Worm (Caenorhabditis elegans): ENCODE data around the gene F08D12.4.

DNA sequence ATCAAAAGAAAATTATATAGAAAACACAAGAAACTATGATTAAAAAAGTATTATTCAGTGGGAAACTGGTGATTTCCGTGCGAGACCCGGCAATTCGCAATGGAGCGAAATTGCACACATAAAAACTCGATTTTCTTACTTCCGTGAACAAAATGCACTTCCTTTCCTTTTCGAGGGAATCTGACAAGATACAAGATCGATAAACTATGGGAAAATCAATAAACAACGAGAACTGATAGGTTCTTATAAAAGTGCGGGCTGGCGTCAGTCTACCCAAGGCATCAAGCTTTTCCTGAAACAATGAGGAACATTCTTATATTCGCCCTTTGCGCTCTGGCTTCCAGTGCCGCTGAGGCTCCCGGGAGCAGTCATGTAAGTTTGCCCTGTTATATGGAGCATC is 24.9 kb upstream of the F08D12.4 start, which contains the start of gene F29A7.3:
- TF ChIP-seq ztf-1 (GFP tag; conservative IDR thresholded peaks at IDR 0.05) (no peak), unc-62 (GFP tag; optimal IDR thresholded peaks at IDR 0.05) (no peak), ceh-82 (tag; optimal IDR thresholded peaks at IDR 0.05) (no peak), mdl-1 (tag; optimal IDR thresholded peaks at IDR 0.05) (no peak), ama-1 (optimal IDR thresholded peaks at IDR 0.05) (no peak), nhr-12 (tag; optimal IDR thresholded peaks at IDR 0.05) (no peak), snpc-4 (tag; optimal IDR thresholded peaks at IDR 0.05) (no peak), dmd-4 (tag; optimal IDR thresholded peaks at IDR 0.05) (no peak), nhr-25 (tag; optimal IDR thresholded peaks at IDR 0.05) (no peak), fos-1 (tag; optimal IDR thresholded peaks at IDR 0.05) (no peak), skn-1 (tag; optimal IDR thresholded peaks at IDR 0.05) (no peak), aly-2 (tag; optimal IDR thresholded peaks at IDR 0.05) (no peak)

Measured in whole organism, L2 larva.